Fruit fly (Drosophila melanogaster) whole organism, wandering third instar larva: ENCODE results near the gene Hou.

Experiments used
- Abd-B ChIP-seq: fragments of >200 bp; optimal IDR thresholded peaks from 2 replicates; lab custom pipeline; 2017; ENCODE audit warnings: missing biosample characterization, missing genetic modification characterization
- CG32264 ChIP-seq: fragments of 200-800 bp; sonication (Bioruptor generic); optimal IDR thresholded peaks from 2 replicates; lab custom pipeline; 2016; ENCODE audit warnings: missing biosample characterization, missing genetic modification characterization
- CG9705 ChIP-seq: fragments of 200-800 bp; sonication (Bioruptor generic); optimal IDR thresholded peaks from 2 replicates; lab custom pipeline; 2018; ENCODE audit warnings: missing biosample characterization, mild to moderate bottlenecking, missing genetic modification characterization
- CrebA ChIP-seq: fragments of 200-800 bp; sonication (Bioruptor generic); optimal IDR thresholded peaks from 2 replicates; lab custom pipeline; 2016; ENCODE audit warnings: missing biosample characterization, mild to moderate bottlenecking, missing genetic modification characterization, borderline replicate concordance
- Dfd ChIP-seq: fragments of >200 bp; optimal IDR thresholded peaks from 2 replicates; lab custom pipeline; 2017; ENCODE audit warnings: missing biosample characterization, missing genetic modification characterization
- Dif ChIP-seq: fragments of 200-275, 200-300 bp; sonication (Bioruptor generic); optimal IDR thresholded peaks from 2 replicates; lab custom pipeline; 2018; ENCODE audit warnings: missing biosample characterization, missing genetic modification characterization; ENCODE audit not compliant: partially characterized antibody
- GATAd ChIP-seq: sonication (Bioruptor generic); optimal IDR thresholded peaks from 2 replicates; lab custom pipeline; 2016; ENCODE audit warnings: missing biosample characterization, missing genetic modification characterization
- HLH106 ChIP-seq: fragments of 200-800 bp; optimal IDR thresholded peaks from 3 replicates; lab custom pipeline; 2019; ENCODE audit warnings: missing biosample characterization, mild to moderate bottlenecking, missing genetic modification characterization, moderate library complexity
- Hnf4 ChIP-seq: fragments of 200-800 bp; sonication (Bioruptor generic); optimal IDR thresholded peaks from 2 replicates; lab custom pipeline; 2016; ENCODE audit warnings: missing biosample characterization, mild to moderate bottlenecking, missing genetic modification characterization
- Hr78 ChIP-seq: fragments of >200 bp; optimal IDR thresholded peaks from 2 replicates; lab custom pipeline; 2017; ENCODE audit warnings: missing biosample characterization, missing genetic modification characterization
- Hr83 ChIP-seq: fragments of 200-300 bp; sonication (Bioruptor generic); optimal IDR thresholded peaks from 2 replicates; lab custom pipeline; 2016; ENCODE audit warnings: missing biosample characterization, mild to moderate bottlenecking, missing genetic modification characterization, moderate library complexity; ENCODE audit not compliant: poor library complexity, severe bottlenecking
- Jra ChIP-seq: sonication (Bioruptor generic); optimal IDR thresholded peaks from 2 replicates; lab custom pipeline; 2016; ENCODE audit warnings: missing biosample characterization, missing genetic modification characterization
- Mio ChIP-seq: sonication (Bioruptor generic); optimal IDR thresholded peaks from 2 replicates; lab custom pipeline; 2016; ENCODE audit warnings: missing biosample characterization, missing genetic modification characterization
- Myc ChIP-seq: fragments of >200 bp; optimal IDR thresholded peaks from 2 replicates; lab custom pipeline; 2017
- N ChIP-seq: fragments of >200 bp; optimal IDR thresholded peaks from 2 replicates; lab custom pipeline; 2018; ENCODE audit warnings: missing biosample characterization, missing external identifiers, missing genetic modification characterization
- OdsH ChIP-seq: fragments of 200-800 bp; sonication (Bioruptor generic); optimal IDR thresholded peaks from 2 replicates; lab custom pipeline; 2016; ENCODE audit warnings: missing biosample characterization, mild to moderate bottlenecking, missing genetic modification characterization
- Rel ChIP-seq, 2 experiments: fragments of 200-800 bp; sonication (Bioruptor generic) in 1 of 2; optimal IDR thresholded peaks; 2 replicates in 1 of 2; 3 replicates in 1 of 2; lab custom pipeline; 2016 to 2019; ENCODE audit warnings: mild to moderate bottlenecking in 2 of 2, missing biosample characterization in 2 of 2, missing genetic modification characterization in 2 of 2, moderate library complexity in 1 of 2
- Sp1 ChIP-seq: fragments of 200-800 bp; sonication (Bioruptor generic); optimal IDR thresholded peaks from 3 replicates; lab custom pipeline; 2019; ENCODE audit warnings: missing biosample characterization, mild to moderate bottlenecking, missing genetic modification characterization, moderate library complexity
- Vsx2 ChIP-seq: fragments of 200-300, 225-300 bp; sonication (Bioruptor generic); optimal IDR thresholded peaks from 2 replicates; lab custom pipeline; 2018; ENCODE audit warnings: missing biosample characterization, missing genetic modification characterization; ENCODE audit not compliant: partially characterized antibody
- br ChIP-seq: fragments of 200-800 bp; sonication (Bioruptor generic); optimal IDR thresholded peaks from 2 replicates; lab custom pipeline; 2016; ENCODE audit warnings: missing biosample characterization, missing genetic modification characterization
- brk ChIP-seq: fragments of 200-800 bp; sonication (Bioruptor generic); optimal IDR thresholded peaks from 2 replicates; lab custom pipeline; 2016; ENCODE audit warnings: missing biosample characterization, mild to moderate bottlenecking, missing genetic modification characterization
- dl ChIP-seq, 2 experiments: fragments of 175-275, 200-275 bp in 1 of 2; fragments of 200-275 bp in 1 of 2; sonication (Bioruptor generic); optimal IDR thresholded peaks; lab custom pipeline; 2018; ENCODE audit warnings: mild to moderate bottlenecking in 2 of 2, missing biosample characterization in 2 of 2, missing genetic modification characterization in 2 of 2, moderate library complexity in 2 of 2; ENCODE audit not compliant: partially characterized antibody in 2 of 2, insufficient read depth in 1 of 2
- dmrt93B ChIP-seq: fragments of 200-800 bp; sonication (Bioruptor generic); optimal IDR thresholded peaks from 2 replicates; lab custom pipeline; 2018; ENCODE audit warnings: missing biosample characterization, mild to moderate bottlenecking, missing genetic modification characterization
- dsf ChIP-seq: sonication (Bioruptor generic); optimal IDR thresholded peaks from 2 replicates; lab custom pipeline; 2016; ENCODE audit warnings: missing biosample characterization, missing genetic modification characterization, borderline replicate concordance
- ey ChIP-seq: fragments of 200-800 bp; sonication (Bioruptor generic); optimal IDR thresholded peaks from 2 replicates; lab custom pipeline; 2016; ENCODE audit warnings: missing biosample characterization, missing genetic modification characterization
- foxo ChIP-seq, 2 experiments: fragments of 200-800 bp; sonication (Bioruptor generic); optimal IDR thresholded peaks; 2 replicates in 1 of 2; 3 replicates in 1 of 2; lab custom pipeline; 2016 to 2017; ENCODE audit warnings: missing biosample characterization in 2 of 2, missing genetic modification characterization in 2 of 2
- fru ChIP-seq: fragments of 200-800 bp; sonication (Bioruptor generic); optimal IDR thresholded peaks from 3 replicates; lab custom pipeline; 2016; ENCODE audit warnings: missing biosample characterization, mild to moderate bottlenecking, missing genetic modification characterization
- h ChIP-seq: fragments of 200-800 bp; sonication (Bioruptor generic); optimal IDR thresholded peaks from 3 replicates; lab custom pipeline; 2016; ENCODE audit warnings: missing biosample characterization, mild to moderate bottlenecking, missing genetic modification characterization
- jim ChIP-seq: fragments of 175-275, 200-325 bp; sonication (Bioruptor generic); optimal IDR thresholded peaks from 2 replicates; lab custom pipeline; 2016; ENCODE audit warnings: missing biosample characterization, mild to moderate bottlenecking, missing genetic modification characterization
- lola ChIP-seq: fragments of >200 bp; optimal IDR thresholded peaks from 2 replicates; lab custom pipeline; 2017; ENCODE audit warnings: missing biosample characterization, missing genetic modification characterization
- pan ChIP-seq: fragments of >200 bp; optimal IDR thresholded peaks from 2 replicates; lab custom pipeline; 2017
- psq ChIP-seq: fragments of 200-800 bp; sonication (Bioruptor generic); optimal IDR thresholded peaks from 3 replicates; lab custom pipeline; 2017; ENCODE audit warnings: missing biosample characterization, mild to moderate bottlenecking, missing genetic modification characterization, moderate library complexity
- rgr ChIP-seq: fragments of 200-800 bp; sonication (Bioruptor generic); optimal IDR thresholded peaks from 3 replicates; lab custom pipeline; 2016; ENCODE audit warnings: missing biosample characterization, mild to moderate bottlenecking, missing genetic modification characterization
- sage ChIP-seq: fragments of 200-800 bp; sonication (Bioruptor generic); optimal IDR thresholded peaks from 2 replicates; lab custom pipeline; 2016; ENCODE audit warnings: missing biosample characterization, mild to moderate bottlenecking, missing genetic modification characterization
- sv ChIP-seq: fragments of 200-800 bp; sonication (Bioruptor generic); optimal IDR thresholded peaks from 3 replicates; lab custom pipeline; 2016; ENCODE audit warnings: missing biosample characterization, missing genetic modification characterization
- tai ChIP-seq: sonication (Bioruptor generic); optimal IDR thresholded peaks from 2 replicates; lab custom pipeline; 2016; ENCODE audit warnings: missing biosample characterization, missing genetic modification characterization
- usp ChIP-seq: fragments of >200 bp; optimal IDR thresholded peaks from 2 replicates; lab custom pipeline; 2017; ENCODE audit warnings: missing biosample characterization, missing genetic modification characterization
- woc ChIP-seq: sonication (Bioruptor generic); optimal IDR thresholded peaks from 2 replicates; lab custom pipeline; 2016; ENCODE audit warnings: missing biosample characterization, mild to moderate bottlenecking, missing genetic modification characterization

Hou gene

DNA sequence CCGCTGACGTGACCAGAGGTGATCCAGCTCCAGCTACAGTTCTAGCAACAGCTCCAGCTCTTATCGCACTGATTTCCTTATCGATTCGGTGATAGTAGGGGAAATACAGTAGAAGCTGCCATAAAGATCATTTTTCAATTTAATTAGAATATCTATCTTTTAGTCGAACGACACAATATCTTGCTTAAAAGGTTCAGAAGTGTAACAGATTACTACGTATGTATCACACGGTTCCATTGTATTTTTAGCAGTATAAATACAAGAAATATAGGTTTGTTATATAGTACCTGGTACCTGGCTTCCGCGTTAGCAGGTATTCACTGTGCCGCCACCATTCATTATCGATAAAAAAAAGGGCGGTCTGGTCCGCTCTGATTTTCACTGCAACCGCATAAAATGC, 5.4 kb downstream of the Hou start:
- TF ChIP-seq Mio (GFP tag; lab: Kevin White, UChicago): no peak
- TF ChIP-seq pan (lab: Kevin White, UChicago): no peak
- TF ChIP-seq GATAd (GFP tag; lab: Kevin White, UChicago): no peak
- TF ChIP-seq sage (GFP tag; lab: Kevin White, UChicago): no peak
- TF ChIP-seq sv (GFP tag; lab: Kevin White, UChicago): peak; percentile 64
- peak; percentile 89 for TF ChIP-seq rgr (GFP tag; lab: Kevin White, UChicago)
- no peak for TF ChIP-seq usp (GFP tag; lab: Kevin White, UChicago)
- peak; percentile 58 for TF ChIP-seq dmrt93B (GFP tag; lab: Kevin White, UChicago)
- no peak for TF ChIP-seq brk (GFP tag; lab: Kevin White, UChicago)
- TF ChIP-seq CG32264 (GFP tag; lab: Kevin White, UChicago): no peak
- peak; percentile 79 for TF ChIP-seq Sp1
- TF ChIP-seq br: peak; percentile 85
- TF ChIP-seq foxo (GFP tag; optimal IDR thresholded peaks at IDR 0.05; lab: Kevin White, UChicago): peak in 1 of 2 experiments; percentile 90
- no peak for TF ChIP-seq Vsx2 (GFP tag; lab: Kevin White, UChicago)
- peak; percentile 83 for TF ChIP-seq OdsH (GFP tag; lab: Kevin White, UChicago)
- TF ChIP-seq tai: no peak
- TF ChIP-seq Myc: no peak
- peak; percentile 9 for TF ChIP-seq woc (GFP tag; lab: Kevin White, UChicago)
- TF ChIP-seq h (GFP tag; lab: Kevin White, UChicago): peak; percentile 92
- TF ChIP-seq lola: no peak
- no peak for TF ChIP-seq Rel (GFP tag; optimal IDR thresholded peaks at IDR 0.05; lab: Kevin White, UChicago)
- TF ChIP-seq Rel (tag; optimal IDR thresholded peaks at IDR 0.05; lab: Kevin White, UChicago): peak; percentile 69
- peak; percentile 84 for TF ChIP-seq Hnf4
- TF ChIP-seq Abd-B (GFP tag; lab: Kevin White, UChicago): no peak
- peak; percentile 53 for TF ChIP-seq Jra (GFP tag; lab: Kevin White, UChicago)
- TF ChIP-seq fru (GFP tag; lab: Kevin White, UChicago): peak; percentile 85
- peak; percentile 88 for TF ChIP-seq ey
- no peak for TF ChIP-seq dsf
- TF ChIP-seq CG9705 (GFP tag; lab: Kevin White, UChicago): peak; percentile 38
- TF ChIP-seq Hr83 (GFP tag; lab: Kevin White, UChicago): no peak
- TF ChIP-seq N (GFP tag; lab: Kevin White, UChicago): no peak
- peak; percentile 69 for TF ChIP-seq psq (GFP tag; lab: Kevin White, UChicago)
- no peak for TF ChIP-seq dl (GFP tag; optimal IDR thresholded peaks at IDR 0.05; lab: Kevin White, UChicago; ENCODE audit: insufficient read depth in 1 of 2, partially characterized antibody in 2 of 2)
- no peak for TF ChIP-seq CrebA (GFP tag; lab: Kevin White, UChicago)
- TF ChIP-seq HLH106 (tag; lab: Kevin White, UChicago): peak; percentile 83
- no peak for TF ChIP-seq Hr78 (GFP tag; lab: Kevin White, UChicago)
- TF ChIP-seq jim (GFP tag; lab: Kevin White, UChicago): no peak
- TF ChIP-seq Dif (GFP tag; lab: Kevin White, UChicago): no peak
- TF ChIP-seq Dfd: no peak
- TF ChIP-seq, all 38 proteins: peak for 17

DNA sequence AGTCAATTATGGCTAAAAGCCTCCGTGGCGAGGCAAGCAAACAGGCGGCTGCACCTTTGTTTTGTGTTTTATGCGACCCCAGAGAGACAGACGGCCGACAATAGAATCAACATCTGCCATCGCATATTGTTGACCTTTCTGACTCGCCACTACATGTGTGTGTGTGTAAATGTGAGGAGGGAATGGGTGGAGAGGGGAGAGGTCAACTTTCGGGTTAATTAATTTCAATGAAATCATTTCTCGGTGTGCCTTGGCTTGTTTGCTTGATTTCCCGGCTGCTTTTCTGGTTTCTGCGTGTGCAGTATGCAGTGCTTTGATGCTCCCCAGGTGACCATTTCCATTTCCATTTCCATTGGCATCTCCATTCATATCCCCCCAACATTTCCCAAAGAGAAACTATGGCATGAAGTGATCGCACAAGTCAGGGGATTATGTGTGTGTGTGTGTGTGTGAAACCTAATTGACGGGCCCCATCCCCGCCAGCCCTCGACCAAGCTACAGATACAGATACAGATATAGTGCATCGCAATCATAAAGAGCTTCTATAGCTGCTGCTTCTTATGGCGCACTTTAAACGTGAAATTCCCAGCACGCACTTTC, 7.1 kb downstream of the Hou start:
- TF ChIP-seq HLH106 (tag; lab: Kevin White, UChicago): no peak
- TF ChIP-seq Jra (GFP tag; lab: Kevin White, UChicago): no peak
- TF ChIP-seq N (GFP tag; lab: Kevin White, UChicago): no peak
- TF ChIP-seq Mio (GFP tag; lab: Kevin White, UChicago): no peak
- no peak for TF ChIP-seq Hr78 (GFP tag; lab: Kevin White, UChicago)
- TF ChIP-seq OdsH (GFP tag; lab: Kevin White, UChicago): no peak
